Worm (Caenorhabditis elegans): Measurements from ENCODE around the gene pcs-1.

The pcs-1 gene

DNA sequence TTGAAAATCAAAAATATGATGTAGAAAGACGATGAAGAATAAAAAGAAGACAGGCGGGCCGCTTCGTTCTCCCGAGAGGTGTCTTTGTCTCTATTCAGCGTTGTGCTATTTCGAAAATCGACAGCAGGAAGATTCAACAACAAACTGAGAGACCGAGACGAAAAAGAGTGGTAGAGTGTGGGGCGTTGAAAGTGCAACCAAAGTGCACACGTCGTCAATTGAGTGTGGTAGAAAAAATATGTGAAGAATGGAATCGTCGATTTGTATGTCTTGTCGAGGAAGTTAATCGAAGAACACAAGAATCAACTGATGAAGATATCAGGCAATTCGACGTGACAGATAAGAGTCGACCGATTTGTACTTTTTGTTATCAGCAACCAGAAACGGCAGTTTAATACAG is 41.6 kb upstream of the pcs-1 start (continued):
- TF ChIP-seq mcd-1 (GFP tag; IDR thresholded peaks at IDR 0.05), result peak; percentile 40; the same call in 1 of the 2 replicates
- no peak for TF ChIP-seq nfya-1 (tag; optimal IDR thresholded peaks at IDR 0.05; ENCODE audit: borderline replicate concordance, insufficient read depth)
- peak; percentile 64 for TF ChIP-seq nhr-80 (tag; optimal IDR thresholded peaks at IDR 0.05)
- no peak for TF ChIP-seq F23B12.7 (tag; optimal IDR thresholded peaks at IDR 0.05; ENCODE audit: insufficient read depth)
- peak; percentile 34; the same call in 1 of the 2 replicates for TF ChIP-seq dox-1 (GFP tag; IDR thresholded peaks at IDR 0.05)
- TF ChIP-seq attf-3 (GFP tag; conservative IDR thresholded peaks at IDR 0.05), result no peak
- no peak for TF ChIP-seq cebp-1 (GFP tag; IDR thresholded peaks at IDR 0.05)
- TF ChIP-seq cebp-1 (tag; optimal IDR thresholded peaks at IDR 0.05), result peak; percentile 62
- no peak for TF ChIP-seq F52B5.7 (tag; optimal IDR thresholded peaks at IDR 0.05)
- no peak for TF ChIP-seq athp-1 (tag; optimal IDR thresholded peaks at IDR 0.05)
- TF ChIP-seq fkh-3 (tag; optimal IDR thresholded peaks at IDR 0.05), result no peak
- no peak for TF ChIP-seq ceh-40 (GFP tag; IDR thresholded peaks at IDR 0.05)
- TF ChIP-seq hmg-20 (GFP tag; IDR thresholded peaks at IDR 0.05), result no peak
- TF ChIP-seq F37B4.10 (GFP tag; IDR thresholded peaks at IDR 0.05), result no peak
- no peak for TF ChIP-seq F10E7.11 (tag; optimal IDR thresholded peaks at IDR 0.05)
- no peak for TF ChIP-seq lin-35 (GFP tag; optimal IDR thresholded peaks at IDR 0.05)
- no peak for TF ChIP-seq rec-8 (tag; optimal IDR thresholded peaks at IDR 0.05)

ce11 chrII:11617715-11618114 is 40.2 kb upstream of the pcs-1 start:
- TF ChIP-seq die-1 (tag; optimal IDR thresholded peaks at IDR 0.05), result no peak
- peak; percentile 22 for TF ChIP-seq lin-40 (tag; optimal IDR thresholded peaks at IDR 0.05)
- no peak for TF ChIP-seq athp-1 (tag; optimal IDR thresholded peaks at IDR 0.05)
- no peak for TF ChIP-seq mel-28 (tag; optimal IDR thresholded peaks at IDR 0.05; ENCODE audit: borderline replicate concordance)
- TF ChIP-seq C06A6.2 (GFP tag; conservative IDR thresholded peaks at IDR 0.05), result 0 out of 2 replicates have a peak, but pooled peaks have one; percentile 15
- TF ChIP-seq attf-5 (GFP tag; optimal IDR thresholded peaks at IDR 0.05), result peak; percentile 8
- TF ChIP-seq F57C9.4 (tag; optimal IDR thresholded peaks at IDR 0.05), result no peak
- TF ChIP-seq rec-8 (tag; optimal IDR thresholded peaks at IDR 0.05), result no peak
- TF ChIP-seq ztf-26 (tag; optimal IDR thresholded peaks at IDR 0.05), result peak; percentile 18
- no peak for TF ChIP-seq hsf-1 (GFP tag; IDR thresholded peaks at IDR 0.05)
- no peak for TF ChIP-seq F39B2.1 (GFP tag; IDR thresholded peaks at IDR 0.05)
- TF ChIP-seq mcd-1 (GFP tag; IDR thresholded peaks at IDR 0.05), result no peak
- TF ChIP-seq ekl-4 (GFP tag; IDR thresholded peaks at IDR 0.05), result no peak

- no peak for TF ChIP-seq ztf-3 (GFP tag; optimal IDR thresholded peaks at IDR 0.05)
- TF ChIP-seq sdz-38 (tag; optimal IDR thresholded peaks at IDR 0.05), result no peak
- no peak for TF ChIP-seq akir-1 (GFP tag; optimal IDR thresholded peaks at IDR 0.05)
- TF ChIP-seq nfya-1 (tag; optimal IDR thresholded peaks at IDR 0.05; ENCODE audit: borderline replicate concordance, insufficient read depth), result no peak
- no peak for TF ChIP-seq mel-28 (tag; optimal IDR thresholded peaks at IDR 0.05; ENCODE audit: borderline replicate concordance)
- no peak for TF ChIP-seq bed-1 (GFP tag; IDR thresholded peaks at IDR 0.05)
- TF ChIP-seq atf-7 (tag; optimal IDR thresholded peaks at IDR 0.05), result no peak
- no peak for TF ChIP-seq xnd-1 (tag; optimal IDR thresholded peaks at IDR 0.05)
- TF ChIP-seq let-526 (GFP tag; IDR thresholded peaks at IDR 0.05), result no peak
- no peak for TF ChIP-seq K11D2.4 (GFP tag; IDR thresholded peaks at IDR 0.05)
- no peak for TF ChIP-seq B0261.1 (tag; optimal IDR thresholded peaks at IDR 0.05)
- TF ChIP-seq tbp1 (GFP tag; optimal IDR thresholded peaks at IDR 0.05), result no peak
- TF ChIP-seq Y53F4B.3 (GFP tag; IDR thresholded peaks at IDR 0.05), result no peak
- TF ChIP-seq nfya-2 (GFP tag; IDR thresholded peaks at IDR 0.05), result no peak
- no peak for TF ChIP-seq ZK185.1 (tag; optimal IDR thresholded peaks at IDR 0.05; ENCODE audit: poor library complexity, severe bottlenecking)
- no peak for TF ChIP-seq madf-8 (GFP tag; conservative IDR thresholded peaks at IDR 0.05)
These were observed 38.9 kb upstream of the pcs-1 start for ce11 chrII:11616333-11616942.
